Worm (Caenorhabditis elegans) whole organism, mixed stage, embryonic: ENCODE data around the gene pals-34.

Experiments
- M03D4.4 ChIP-seq: sonication (generic microtip); optimal IDR thresholded peaks from 2 replicates; lab custom pipeline; 2017; ENCODE audit warnings: mild to moderate bottlenecking, missing genetic modification characterization, missing compliant biosample characterization
- ceh-39 ChIP-seq: fragments of 150-350 bp; optimal IDR thresholded peaks from 2 replicates; lab custom pipeline; 2014; ENCODE audit warnings: missing biosample characterization, missing genetic modification characterization
- lin-32 ChIP-seq: fragments of 200-800 bp; sonication (Bioruptor generic); optimal IDR thresholded peaks from 2 replicates; lab custom pipeline; 2018; ENCODE audit warnings: mild to moderate bottlenecking, missing genetic modification characterization, missing compliant biosample characterization
- mep-1 ChIP-seq: fragments of 150-350 bp; optimal IDR thresholded peaks from 2 replicates; lab custom pipeline; 2017; ENCODE audit warnings: missing biosample characterization, missing genetic modification reagents, missing genetic modification characterization, inconsistent platforms
- nhr-28 ChIP-seq: fragments of 150-350 bp; optimal IDR thresholded peaks from 2 replicates; lab custom pipeline; 2014; ENCODE audit warnings: missing biosample characterization, missing genetic modification characterization
- nhr-76 ChIP-seq: sonication (generic microtip); optimal IDR thresholded peaks from 2 replicates; lab custom pipeline; 2017; ENCODE audit warnings: missing biosample characterization, missing genetic modification characterization
- sem-2 ChIP-seq: fragments of 200-800 bp; sonication (Bioruptor generic); optimal IDR thresholded peaks from 2 replicates; lab custom pipeline; 2018; ENCODE audit warnings: mild to moderate bottlenecking, missing genetic modification characterization, missing compliant biosample characterization

Gene pals-34

DNA sequence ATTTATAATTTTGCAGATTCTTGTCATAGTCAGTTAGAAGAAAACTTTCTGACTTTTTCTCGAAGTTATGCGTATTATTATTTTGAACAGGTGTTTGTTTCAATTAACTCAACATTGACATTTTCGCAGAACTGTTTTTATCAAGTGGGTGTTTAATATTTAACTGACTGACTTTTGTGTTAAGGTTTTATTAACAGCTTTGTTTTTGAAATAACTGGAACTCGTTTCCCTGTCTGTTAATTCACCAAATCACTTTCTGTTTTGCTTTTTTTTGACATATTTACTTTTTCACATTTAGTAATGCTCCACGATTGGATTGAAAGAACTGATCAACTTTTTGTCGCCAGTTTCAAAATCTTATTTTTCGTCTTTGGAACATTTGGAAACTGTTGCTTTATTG lies 30.8 kb downstream of the pals-34 start, which contains the start of gene srsx-7:
Gene srsx-7 (plus strand): TSS at position 301 of the 400 bp plus-strand sequence.
- TF ChIP-seq lin-32 (GFP tag; lab: Kevin White, UChicago) = no peak
- no peak for TF ChIP-seq nhr-28 (tag; lab: Kevin White, UChicago)
- TF ChIP-seq, all 35 proteins: peak for 0

DNA sequence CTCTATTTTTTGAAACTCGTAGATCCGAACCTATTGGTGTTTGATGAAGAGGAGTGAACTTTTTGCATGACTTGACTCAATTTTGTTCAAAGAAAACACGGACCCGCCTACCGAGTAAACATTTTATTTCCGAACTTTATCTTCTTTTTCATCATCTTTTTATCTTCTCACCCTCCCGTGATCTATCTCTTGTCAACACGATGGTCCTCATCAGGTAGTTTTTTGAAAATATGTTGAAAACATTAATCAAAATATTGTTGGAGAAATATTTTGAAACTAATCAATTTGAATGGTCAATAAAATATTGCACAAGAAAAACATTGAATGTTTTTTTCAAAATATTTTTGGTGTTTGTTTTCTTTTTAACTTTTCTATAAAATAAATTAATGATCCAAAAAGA lies 47.9 kb downstream of the pals-34 start:
- TF ChIP-seq ceh-39 (tag; lab: Kevin White, UChicago) (no peak), M03D4.4 (no peak), nhr-76 (tag; lab: Kevin White, UChicago) (no peak), mep-1 (tag; lab: Kevin White, UChicago) (no peak), sem-2 (no peak)
